ENCODE assay signal across 1 worm cellular context in genomic region chrV:11175336-11175938, ce11.
TF ChIP-seq lines count a peak whose summit lies in the region.

No protein-coding gene starts in this region.

TF ChIP-seq in whole organism, young adult, 124 proteins besides CTCF, POLR2A, EP300 and RAD21 (continued from another document):
- TF ChIP-seq B0336.3 (GFP tag; IDR thresholded peaks at IDR 0.05; lab: Robert Waterston, UW) (peak; percentile 67; the same call in 1 of the 2 replicates), F49E8.2 (tag; optimal IDR thresholded peaks at IDR 0.05; lab: Kevin White, UChicago; ENCODE audit: insufficient read depth) (peak; percentile 73), egl-44 (GFP tag; IDR thresholded peaks at IDR 0.05; lab: Robert Waterston, UW) (0 out of 2 replicates have a peak, but pooled peaks have one; percentile 38)
